Worm (Caenorhabditis elegans) whole organism, L4 larva: ENCODE data around the gene ain-1.

ENCODE experiments used
- arid-1 ChIP-seq: fragments of 200-800 bp; sonication (Bioruptor generic); conservative IDR thresholded peaks from 2 replicates; pipeline ENCODE4 v1.3.6; 2022; ENCODE audit warnings: missing genetic modification reagents, missing genetic modification characterization, missing compliant biosample characterization
- ceh-82 ChIP-seq: sonication (generic microtip); optimal IDR thresholded peaks from 2 replicates; lab custom pipeline; 2017; ENCODE audit warnings: missing biosample characterization, missing genetic modification characterization
- daf-12 ChIP-seq: fragments of 150-350 bp; optimal IDR thresholded peaks from 2 replicates; lab custom pipeline; 2014; ENCODE audit warnings: missing biosample characterization, missing genetic modification reagents, missing genetic modification characterization
- egl-43 ChIP-seq: fragments of 200-800 bp; sonication (Bioruptor generic); IDR thresholded peaks from 2 replicates; pipeline ENCODE4 v1.3.6; 2022; ENCODE audit warnings: missing genetic modification reagents, missing genetic modification characterization, missing compliant biosample characterization
- nhr-6 ChIP-seq: fragments of 150-350 bp; optimal IDR thresholded peaks from 2 replicates; lab custom pipeline; 2014; ENCODE audit warnings: missing biosample characterization, missing genetic modification characterization
- pqm-1 ChIP-seq: sonication (generic microtip); optimal IDR thresholded peaks from 2 replicates; lab custom pipeline; 2017; ENCODE audit warnings: missing biosample characterization, missing genetic modification characterization
- unc-39 ChIP-seq: sonication (generic microtip); optimal IDR thresholded peaks from 2 replicates; lab custom pipeline; 2017; ENCODE audit warnings: missing biosample characterization, missing genetic modification characterization
- unc-62 ChIP-seq, 3 experiments: fragments of 150-350 bp in 1 of 3; sonication (generic microtip); optimal IDR thresholded peaks in 2 of 3; peaks in 1 of 3; 1 replicate in 1 of 3; 2 replicates in 2 of 3; lab custom pipeline; 2014 to 2017; ENCODE audit warnings: missing biosample characterization in 3 of 3, missing genetic modification characterization in 3 of 3, missing genetic modification reagents in 3 of 3, missing genotype in 1 of 3
- zag-1 ChIP-seq: fragments of 150-350 bp; optimal IDR thresholded peaks from 2 replicates; lab custom pipeline; 2014; ENCODE audit warnings: missing biosample characterization, missing genetic modification characterization
- ztf-11 ChIP-seq: fragments of 150-350 bp; optimal IDR thresholded peaks from 2 replicates; lab custom pipeline; 2014; ENCODE audit warnings: missing biosample characterization, missing genetic modification characterization
- ztf-7 ChIP-seq: fragments of 150-350 bp; optimal IDR thresholded peaks from 2 replicates; lab custom pipeline; 2014; ENCODE audit warnings: missing biosample characterization, missing genetic modification characterization

ce11 chrX:16647222-16647621 lies 34.0 kb downstream of the ain-1 start:
- TF ChIP-seq zag-1 (no peak), unc-62 (GFP tag; optimal IDR thresholded peaks at IDR 0.05 in 1 of 2; lab: Kevin White, UChicago) (no peak), unc-62 (tag; optimal IDR thresholded peaks at IDR 0.05; lab: Kevin White, UChicago) (no peak), daf-12 (tag; lab: Kevin White, UChicago) (no peak), nhr-6 (tag; lab: Kevin White, UChicago) (no peak), pqm-1 (tag; lab: Kevin White, UChicago) (no peak), arid-1 (GFP tag; lab: Robert Waterston, UW) (no peak), unc-39 (tag; lab: Kevin White, UChicago) (no peak), ztf-7 (no peak), egl-43 (GFP tag; lab: Robert Waterston, UW) (no peak), ceh-82 (tag; lab: Kevin White, UChicago) (no peak), ztf-11 (tag; lab: Kevin White, UChicago) (no peak)
